Worm (Caenorhabditis elegans): ENCODE measurements around the gene F26G1.1.

DNA sequence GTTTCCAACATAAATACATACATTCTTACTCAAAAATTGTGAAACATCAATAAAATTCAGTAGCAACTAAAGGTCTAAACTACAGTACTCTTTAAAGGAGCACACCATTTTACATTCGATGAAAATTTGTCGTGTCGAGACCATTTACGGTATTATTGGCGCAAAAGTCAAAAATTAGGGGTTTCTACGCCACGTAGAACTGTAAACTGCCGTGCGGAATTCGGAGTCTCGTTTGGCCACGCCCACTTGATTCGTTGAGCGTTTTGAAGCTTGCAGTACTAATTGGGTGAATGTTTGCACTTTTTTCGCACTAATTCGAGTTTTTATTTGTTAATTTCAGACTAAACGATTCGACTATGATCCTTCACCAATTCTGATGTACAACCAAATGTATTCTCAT lies 731 bp upstream of the F26G1.1 start:
- TF ChIP-seq mml-1 (tag; optimal IDR thresholded peaks at IDR 0.05) (no peak), elt-2 (tag; optimal IDR thresholded peaks at IDR 0.05) (no peak), jun-1 (tag; optimal IDR thresholded peaks at IDR 0.05) (no peak), skn-1 (tag; optimal IDR thresholded peaks at IDR 0.05) (no peak), ZK546.5 (tag; optimal IDR thresholded peaks at IDR 0.05) (no peak), nhr-28 (tag; optimal IDR thresholded peaks at IDR 0.05) (no peak)

Measured in whole organism, L3 larva.